Worm (Caenorhabditis elegans): ENCODE data around the gene W01B6.8.

DNA sequence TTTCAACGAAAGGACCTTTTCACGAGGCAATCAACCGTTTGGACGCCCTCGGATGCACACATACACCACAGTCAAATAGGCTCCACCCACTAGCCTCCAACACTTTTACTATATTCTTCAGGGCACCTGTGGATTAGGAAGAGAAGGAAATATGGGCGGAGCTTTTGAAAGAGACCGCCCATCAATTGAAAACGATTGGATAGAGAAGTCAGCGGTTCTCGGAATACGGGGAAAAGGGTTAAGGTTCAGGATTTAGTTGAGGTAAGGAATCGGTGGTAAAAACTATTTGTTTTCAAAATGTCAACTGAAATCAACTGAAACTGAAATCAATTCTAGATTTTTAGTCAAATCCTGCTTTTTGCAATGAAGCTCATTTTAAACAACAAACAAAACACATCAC is 26.2 kb upstream of the W01B6.8 start, which contains the start of gene egl-38:
- no peak for TF ChIP-seq ceh-43 (GFP tag; optimal IDR thresholded peaks at IDR 0.05)
- TF ChIP-seq mab-5 (tag; optimal IDR thresholded peaks at IDR 0.05) = no peak
- no peak for TF ChIP-seq ztf-11 (tag; optimal IDR thresholded peaks at IDR 0.05)
- no peak for TF ChIP-seq nhr-76 (tag; optimal IDR thresholded peaks at IDR 0.05)
- TF ChIP-seq pha-4 (tag; optimal IDR thresholded peaks at IDR 0.05) = no peak
- TF ChIP-seq ceh-39 (tag; optimal IDR thresholded peaks at IDR 0.05) = no peak
- no peak for TF ChIP-seq tbx-8 (GFP tag; optimal IDR thresholded peaks at IDR 0.05)
- TF ChIP-seq bed-3 (GFP tag; optimal IDR thresholded peaks at IDR 0.05) = no peak
- TF ChIP-seq lin-32 (GFP tag; optimal IDR thresholded peaks at IDR 0.05) = no peak
- no peak for TF ChIP-seq unc-39 (tag; optimal IDR thresholded peaks at IDR 0.05)
- no peak for TF ChIP-seq unc-62 (GFP tag; optimal IDR thresholded peaks at IDR 0.05)

Data from whole organism, mixed stage, embryonic.